Worm (Caenorhabditis elegans) whole organism, young adult: ENCODE data around the gene F57G8.7.

Source experiments
- B0035.1 ChIP-seq: sonication (generic microtip); optimal IDR thresholded peaks from 2 replicates; lab custom pipeline; 2016; ENCODE audit warnings: missing genetic modification characterization, mild to moderate bottlenecking, missing compliant biosample characterization, missing genotype, missing genetic modification reagents
- B0261.1 ChIP-seq: sonication (generic microtip); optimal IDR thresholded peaks from 2 replicates; lab custom pipeline; 2016; ENCODE audit warnings: mild to moderate bottlenecking, missing genetic modification characterization, moderate library complexity, missing compliant biosample characterization
- C06A6.2 ChIP-seq: fragments of 200-800 bp; sonication (Bioruptor generic); conservative IDR thresholded peaks from 2 replicates; pipeline ENCODE4 v1.3.6; 2022; ENCODE audit warnings: missing genetic modification characterization, missing compliant biosample characterization
- F22D6.2 ChIP-seq: sonication (generic microtip); optimal IDR thresholded peaks from 2 replicates; lab custom pipeline; 2016; ENCODE audit warnings: mild to moderate bottlenecking, missing genetic modification characterization, missing compliant biosample characterization
- F23B12.7 ChIP-seq: sonication (generic microtip); optimal IDR thresholded peaks from 2 replicates; lab custom pipeline; 2017; ENCODE audit warnings: missing genetic modification characterization, mild to moderate bottlenecking, missing compliant biosample characterization, antibody characterized with exemption, moderate library complexity; ENCODE audit not compliant: insufficient read depth
- F37B4.10 ChIP-seq: fragments of 200-800 bp; sonication (Bioruptor generic); IDR thresholded peaks from 2 replicates; pipeline ENCODE4 v1.3.6; 2022; ENCODE audit warnings: missing genetic modification characterization, missing compliant biosample characterization
- F57C9.4 ChIP-seq: sonication (generic microtip); optimal IDR thresholded peaks from 2 replicates; lab custom pipeline; 2017; ENCODE audit warnings: mild to moderate bottlenecking, missing genetic modification characterization, missing compliant biosample characterization
- K12H6.12 ChIP-seq: fragments of 200-800 bp; sonication (Bioruptor generic); optimal IDR thresholded peaks from 2 replicates; lab custom pipeline; 2018; ENCODE audit warnings: mild to moderate bottlenecking, missing genetic modification characterization, missing compliant biosample characterization
- Y67H2A.10 ChIP-seq: fragments of 200-800 bp; sonication (Bioruptor generic); conservative IDR thresholded peaks from 2 replicates; pipeline ENCODE4 v1.3.6; 2022; ENCODE audit warnings: missing genetic modification reagents, missing genetic modification characterization, missing compliant biosample characterization
- ama-1 ChIP-seq, 3 experiments: fragments of 150-350 bp in 1 of 3; sonication (generic microtip) in 2 of 3; optimal IDR thresholded peaks; 2 replicates each; lab custom pipeline; 2014 to 2018; ENCODE audit warnings: missing biosample characterization in 2 of 3, missing genetic modification characterization in 2 of 3, missing genetic modification reagents in 2 of 3
- cebp-1 ChIP-seq, 2 experiments: fragments of 200-800 bp in 1 of 2; sonication (Bioruptor generic) in 1 of 2; sonication (generic microtip) in 1 of 2; IDR thresholded peaks in 1 of 2; optimal IDR thresholded peaks in 1 of 2; 2 replicates each; pipeline versions ENCODE4 v1.3.6 to Lab custom; 2017 to 2022; ENCODE audit warnings: missing compliant biosample characterization in 2 of 2, missing genetic modification characterization in 2 of 2, mild to moderate bottlenecking in 1 of 2, missing genetic modification reagents in 1 of 2, moderate library complexity in 1 of 2
- cebp-2 ChIP-seq: fragments of 200-800 bp; sonication (Bioruptor generic); IDR thresholded peaks from 2 replicates; pipeline ENCODE4 v1.3.6; 2022; ENCODE audit warnings: missing genetic modification characterization, missing compliant biosample characterization
- ceh-100 ChIP-seq: fragments of 200-800 bp; sonication (Bioruptor generic); IDR thresholded peaks from 2 replicates; pipeline ENCODE4 v1.3.6; 2022; ENCODE audit warnings: missing genetic modification reagents, missing genetic modification characterization, missing compliant biosample characterization
- dox-1 ChIP-seq: fragments of 200-800 bp; sonication (Bioruptor generic); IDR thresholded peaks from 2 replicates; pipeline ENCODE4 v1.3.6; 2022; ENCODE audit warnings: missing genetic modification reagents, missing genetic modification characterization, missing compliant biosample characterization
- efl-1 ChIP-seq: fragments of 150-350 bp; optimal IDR thresholded peaks from 2 replicates; lab custom pipeline; 2014; ENCODE audit warnings: missing biosample characterization, missing genetic modification reagents, missing genetic modification characterization
- ets-4 ChIP-seq: fragments of 200-800 bp; sonication (Bioruptor generic); optimal IDR thresholded peaks from 2 replicates; lab custom pipeline; 2018; ENCODE audit warnings: mild to moderate bottlenecking, missing genetic modification characterization, missing compliant biosample characterization
- hlh-26 ChIP-seq: fragments of 200-800 bp; sonication (Bioruptor generic); conservative IDR thresholded peaks from 2 replicates; pipeline ENCODE4 v1.3.6; 2022; ENCODE audit warnings: missing genetic modification reagents, missing genetic modification characterization, missing compliant biosample characterization
- hmg-1.2 ChIP-seq: fragments of 200-800 bp; sonication (Bioruptor generic); IDR thresholded peaks from 2 replicates; pipeline ENCODE4 v1.3.6; 2022; ENCODE audit warnings: missing genetic modification reagents, missing genetic modification characterization, missing compliant biosample characterization
- hrde-1 ChIP-seq: sonication (generic microtip); optimal IDR thresholded peaks from 2 replicates; lab custom pipeline; 2016; ENCODE audit warnings: missing genetic modification characterization, mild to moderate bottlenecking, missing compliant biosample characterization, moderate library complexity, missing genotype, missing genetic modification reagents, borderline replicate concordance
- lag-1 ChIP-seq: fragments of 200-800 bp; sonication (Bioruptor generic); IDR thresholded peaks from 2 replicates; pipeline ENCODE4 v1.3.6; 2022; ENCODE audit warnings: missing genetic modification reagents, missing genetic modification characterization, missing compliant biosample characterization
- lin-26 ChIP-seq: fragments of 200-800 bp; sonication (Bioruptor generic); IDR thresholded peaks from 2 replicates; pipeline ENCODE4 v1.3.6; 2022; ENCODE audit warnings: missing genetic modification reagents, missing genetic modification characterization, missing compliant biosample characterization
- lin-40 ChIP-seq: sonication (generic microtip); optimal IDR thresholded peaks from 2 replicates; lab custom pipeline; 2016; ENCODE audit warnings: missing genetic modification characterization, mild to moderate bottlenecking, missing compliant biosample characterization, missing genotype, missing genetic modification reagents
- lin-54 ChIP-seq: fragments of 200-800 bp; sonication (Bioruptor generic); optimal IDR thresholded peaks from 2 replicates; lab custom pipeline; 2018; ENCODE audit warnings: mild to moderate bottlenecking, missing genetic modification characterization, missing compliant biosample characterization
- madf-6 ChIP-seq: fragments of 200-800 bp; sonication (Bioruptor generic); IDR thresholded peaks from 2 replicates; pipeline ENCODE4 v1.3.6; 2022; ENCODE audit warnings: missing genetic modification reagents, missing genetic modification characterization, missing compliant biosample characterization
- nfyb-1 ChIP-seq: fragments of 200-800 bp; sonication (Bioruptor generic); IDR thresholded peaks from 2 replicates; pipeline ENCODE4 v1.3.6; 2022; ENCODE audit warnings: missing genetic modification reagents, missing genetic modification characterization, missing compliant biosample characterization
- nhr-179 ChIP-seq: sonication (generic microtip); optimal IDR thresholded peaks from 2 replicates; lab custom pipeline; 2016; ENCODE audit warnings: mild to moderate bottlenecking, missing genetic modification characterization, missing compliant biosample characterization
- nhr-80 ChIP-seq: sonication (generic microtip); optimal IDR thresholded peaks from 2 replicates; lab custom pipeline; 2016; ENCODE audit warnings: missing genetic modification characterization, missing compliant biosample characterization
- nhr-90 ChIP-seq: sonication (generic microtip); optimal IDR thresholded peaks from 2 replicates; lab custom pipeline; 2016; ENCODE audit warnings: missing genotype, mild to moderate bottlenecking, missing genetic modification characterization, missing compliant biosample characterization
- pbrm-1 ChIP-seq: fragments of 200-800 bp; sonication (Bioruptor generic); IDR thresholded peaks from 2 replicates; pipeline ENCODE4 v1.3.6; 2022; ENCODE audit warnings: missing genetic modification reagents, missing genetic modification characterization, missing compliant biosample characterization
- sdz-38 ChIP-seq: sonication (generic microtip); optimal IDR thresholded peaks from 2 replicates; lab custom pipeline; 2016; ENCODE audit warnings: missing genotype, missing genetic modification characterization, missing compliant biosample characterization
- snpc-1.1 ChIP-seq: sonication (generic microtip); optimal IDR thresholded peaks from 2 replicates; lab custom pipeline; 2017; ENCODE audit warnings: missing genetic modification characterization, mild to moderate bottlenecking, missing compliant biosample characterization, antibody characterized with exemption, moderate library complexity, missing genotype, missing genetic modification reagents; ENCODE audit not compliant: insufficient read depth
- snpc-1.3 ChIP-seq: sonication (generic microtip); optimal IDR thresholded peaks from 2 replicates; lab custom pipeline; 2017; ENCODE audit warnings: missing genetic modification characterization, mild to moderate bottlenecking, missing compliant biosample characterization, antibody characterized with exemption, moderate library complexity, missing genotype, missing genetic modification reagents; ENCODE audit not compliant: insufficient read depth
- snpc-4 ChIP-seq, 5 experiments: fragments of 150-350 bp in 1 of 5; sonication (generic microtip) in 4 of 5; optimal IDR thresholded peaks; 2 replicates each; lab custom pipeline; 2014 to 2018; ENCODE audit warnings: missing genetic modification characterization in 5 of 5, missing biosample characterization in 3 of 5, antibody characterized with exemption in 2 of 5, mild to moderate bottlenecking in 2 of 5, missing compliant biosample characterization in 2 of 5, missing genotype in 2 of 5, moderate library complexity in 2 of 5, missing genetic modification reagents in 1 of 5
- sptf-2 ChIP-seq: fragments of 200-800 bp; sonication (Bioruptor generic); optimal IDR thresholded peaks from 2 replicates; lab custom pipeline; 2018; ENCODE audit warnings: mild to moderate bottlenecking, missing genetic modification characterization, missing compliant biosample characterization
- xnd-1 ChIP-seq: sonication (generic microtip); optimal IDR thresholded peaks from 2 replicates; lab custom pipeline; 2016; ENCODE audit warnings: missing genotype, missing genetic modification reagents, missing genetic modification characterization, missing compliant biosample characterization
- zfh-2 ChIP-seq: fragments of 200-800 bp; sonication (Bioruptor generic); conservative IDR thresholded peaks from 2 replicates; pipeline ENCODE4 v1.3.6; 2022; ENCODE audit warnings: missing genetic modification reagents, missing genetic modification characterization, missing compliant biosample characterization
- ztf-18 ChIP-seq: sonication (generic microtip); optimal IDR thresholded peaks from 2 replicates; lab custom pipeline; 2016; ENCODE audit warnings: missing genotype, mild to moderate bottlenecking, missing genetic modification characterization, missing compliant biosample characterization
- ztf-22 ChIP-seq: fragments of 200-800 bp; sonication (Bioruptor generic); optimal IDR thresholded peaks from 2 replicates; lab custom pipeline; 2018; ENCODE audit warnings: mild to moderate bottlenecking, missing genetic modification characterization, moderate library complexity, missing compliant biosample characterization
- ztf-25 ChIP-seq: fragments of 200-800 bp; sonication (Bioruptor generic); IDR thresholded peaks from 2 replicates; pipeline ENCODE4 v1.3.6; 2022; ENCODE audit warnings: missing genetic modification reagents, missing genetic modification characterization, missing compliant biosample characterization
- ztf-26 ChIP-seq: sonication (generic microtip); optimal IDR thresholded peaks from 2 replicates; lab custom pipeline; 2017; ENCODE audit warnings: missing genetic modification characterization, missing compliant biosample characterization
- ztf-6 ChIP-seq: fragments of 200-800 bp; sonication (Bioruptor generic); IDR thresholded peaks from 2 replicates; pipeline ENCODE4 v1.3.6; 2022; ENCODE audit warnings: missing genetic modification reagents, missing genetic modification characterization, missing compliant biosample characterization

Gene F57G8.7

DNA sequence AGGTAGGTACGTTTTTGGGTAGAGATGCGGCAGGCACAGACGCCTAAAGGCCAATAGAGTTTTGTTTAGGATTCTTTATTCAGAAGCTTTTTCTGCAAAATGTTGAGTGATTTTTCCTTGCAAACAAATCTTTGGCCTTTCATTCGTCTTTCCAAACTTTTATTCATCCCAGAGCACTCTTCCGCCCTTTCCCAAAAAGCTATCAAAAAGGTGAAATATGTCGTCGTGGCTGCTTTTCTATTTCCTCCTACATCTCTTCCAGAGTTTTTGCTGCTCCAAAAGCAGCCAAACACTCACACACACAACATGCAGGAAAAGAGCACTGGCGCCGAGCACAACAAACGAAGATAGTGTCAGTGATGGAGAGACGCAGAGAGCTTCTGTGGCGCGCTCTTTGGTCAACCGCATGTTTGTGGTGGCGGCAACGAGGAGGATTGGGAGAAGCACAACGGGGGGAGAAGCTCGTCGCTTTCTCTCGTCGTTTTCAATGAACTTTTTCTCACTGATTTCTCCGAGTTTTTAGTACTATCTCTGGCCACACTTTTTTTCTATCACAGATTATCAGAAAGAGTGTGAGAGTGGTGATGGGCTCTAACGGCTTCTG is 21.9 kb downstream of the F57G8.7 start (continued):
- no peak for TF ChIP-seq snpc-4 (GFP tag; optimal IDR thresholded peaks at IDR 0.05; lab: Kevin White, UChicago)
- peak; percentile 34 to 58 (median 40) for TF ChIP-seq snpc-4 (tag; optimal IDR thresholded peaks at IDR 0.05; lab: Kevin White, UChicago)
- no peak for TF ChIP-seq B0261.1 (tag; lab: Kevin White, UChicago)
- peak; percentile 92 for TF ChIP-seq zfh-2 (GFP tag; lab: Robert Waterston, UW)
- no peak for TF ChIP-seq ceh-100 (GFP tag; lab: Robert Waterston, UW)
- no peak for TF ChIP-seq F23B12.7 (tag; lab: Kevin White, UChicago)
- no peak for TF ChIP-seq lin-54 (GFP tag; lab: Kevin White, UChicago)
- no peak for TF ChIP-seq snpc-1.3 (tag; lab: Kevin White, UChicago)
- TF ChIP-seq sdz-38 (tag; lab: Kevin White, UChicago), result no peak
- TF ChIP-seq cebp-1 (GFP tag; IDR thresholded peaks at IDR 0.05; lab: Robert Waterston, UW), result no peak
- peak; percentile 61 for TF ChIP-seq cebp-1 (tag; optimal IDR thresholded peaks at IDR 0.05; lab: Kevin White, UChicago)
- TF ChIP-seq efl-1 (GFP tag; lab: Kevin White, UChicago), result no peak
- no peak for TF ChIP-seq madf-6 (GFP tag; lab: Robert Waterston, UW)
- TF ChIP-seq ztf-26 (tag; lab: Kevin White, UChicago), result no peak
- TF ChIP-seq ztf-22 (GFP tag; lab: Kevin White, UChicago), result no peak
- TF ChIP-seq hmg-1.2 (GFP tag; lab: Robert Waterston, UW), result peak; percentile 77
- TF ChIP-seq nfyb-1 (GFP tag; lab: Robert Waterston, UW), result peak; percentile 61; the same call in 1 of the 2 replicates
- no peak for TF ChIP-seq ztf-25 (GFP tag; lab: Robert Waterston, UW)
- no peak for TF ChIP-seq hrde-1
- TF ChIP-seq nhr-179, result no peak
- peak; percentile 42; the same call in 1 of the 2 replicates for TF ChIP-seq dox-1
- TF ChIP-seq, all 124 proteins: peak for 16

DNA sequence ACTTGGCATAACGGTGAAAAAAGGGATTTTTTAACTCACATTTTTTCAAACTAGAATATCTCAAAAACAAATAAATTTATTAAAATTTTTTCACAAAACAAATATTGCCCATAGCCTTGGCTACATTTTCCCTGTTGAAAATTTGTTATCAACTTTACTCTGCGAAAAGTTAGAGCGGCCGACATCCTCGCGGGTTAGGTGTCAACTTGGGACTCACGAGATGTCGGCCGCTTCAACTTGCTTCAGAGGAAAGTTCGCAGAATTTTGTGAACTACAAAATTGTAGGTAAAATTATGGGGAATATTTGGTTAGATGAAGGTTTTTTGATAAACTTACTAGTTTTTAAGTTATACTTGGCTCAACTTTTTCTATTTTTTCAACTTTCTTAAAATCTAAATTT is 22.8 kb downstream of the F57G8.7 start:
- TF ChIP-seq lin-26 (GFP tag; lab: Robert Waterston, UW) (no peak), lag-1 (no peak), F37B4.10 (GFP tag; lab: Robert Waterston, UW) (no peak), C06A6.2 (GFP tag; lab: Robert Waterston, UW) (no peak), ztf-26 (tag; lab: Kevin White, UChicago) (no peak), ceh-100 (GFP tag; lab: Robert Waterston, UW) (no peak), lin-54 (GFP tag; lab: Kevin White, UChicago) (no peak), ztf-18 (tag; lab: Kevin White, UChicago) (no peak), snpc-4 (GFP tag; optimal IDR thresholded peaks at IDR 0.05; lab: Kevin White, UChicago) (no peak), snpc-4 (tag; optimal IDR thresholded peaks at IDR 0.05; lab: Kevin White, UChicago) (peak in 3 of 4 experiments; percentile 65 to 83 (median 82)), sptf-2 (no peak), dox-1 (no peak), ets-4 (GFP tag; lab: Kevin White, UChicago) (no peak), nhr-80 (tag; lab: Kevin White, UChicago) (no peak), F57C9.4 (tag; lab: Kevin White, UChicago) (no peak), snpc-1.1 (peak; percentile 20)

DNA sequence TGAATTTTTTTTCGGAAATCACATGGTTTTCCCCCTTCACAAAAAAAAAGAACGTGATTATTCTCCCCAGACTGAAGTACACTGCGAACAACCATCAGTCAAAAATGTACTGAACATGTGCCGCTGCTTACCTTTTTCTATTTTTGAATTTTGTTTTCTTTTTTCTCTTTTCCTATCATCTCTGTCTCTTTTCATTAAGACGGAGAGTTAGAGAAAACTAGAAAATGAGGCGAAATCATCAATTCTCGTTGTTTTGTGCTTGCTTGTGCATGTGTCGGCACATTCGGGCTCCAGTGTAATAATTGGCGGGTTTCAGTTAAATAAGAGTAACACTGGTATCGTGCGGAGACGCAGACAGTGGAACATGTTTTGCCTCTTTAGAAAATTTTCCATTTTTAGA is 23.3 kb downstream of the F57G8.7 start:
- TF ChIP-seq xnd-1 (tag; lab: Kevin White, UChicago), result no peak
- no peak for TF ChIP-seq ztf-6 (GFP tag; lab: Robert Waterston, UW)
- no peak for TF ChIP-seq ztf-18 (tag; lab: Kevin White, UChicago)
- no peak for TF ChIP-seq ztf-26 (tag; lab: Kevin White, UChicago)
- TF ChIP-seq K12H6.12 (tag; lab: Kevin White, UChicago), result peak; percentile 58
- TF ChIP-seq hlh-26 (GFP tag; lab: Robert Waterston, UW), result no peak
- peak; percentile 53 for TF ChIP-seq F22D6.2
- TF ChIP-seq cebp-1 (GFP tag; IDR thresholded peaks at IDR 0.05; lab: Robert Waterston, UW), result no peak; the same call in 1 of the 2 replicates
- TF ChIP-seq cebp-1 (tag; optimal IDR thresholded peaks at IDR 0.05; lab: Kevin White, UChicago), result peak; percentile 71
- no peak for TF ChIP-seq ztf-25 (GFP tag; lab: Robert Waterston, UW)
- peak; percentile 6 for TF ChIP-seq lin-40
- TF ChIP-seq ama-1 (optimal IDR thresholded peaks at IDR 0.05; lab: Kevin White, UChicago), result no peak
- no peak for TF ChIP-seq ama-1 (GFP tag; optimal IDR thresholded peaks at IDR 0.05; lab: Kevin White, UChicago)
- TF ChIP-seq pbrm-1 (GFP tag; lab: Robert Waterston, UW), result 0 out of 2 replicates have a peak, but pooled peaks have one; percentile 32
- TF ChIP-seq nhr-90 (tag; lab: Kevin White, UChicago), result no peak
- no peak for TF ChIP-seq Y67H2A.10
- TF ChIP-seq dox-1, result 0 out of 2 replicates have a peak, but pooled peaks have one; percentile 7
- TF ChIP-seq cebp-2 (GFP tag; lab: Robert Waterston, UW), result no peak
- TF ChIP-seq B0035.1 (tag; lab: Kevin White, UChicago), result no peak
